Worm (Caenorhabditis elegans): Measurements from ENCODE around the gene unc-6.

Gene unc-6

DNA sequence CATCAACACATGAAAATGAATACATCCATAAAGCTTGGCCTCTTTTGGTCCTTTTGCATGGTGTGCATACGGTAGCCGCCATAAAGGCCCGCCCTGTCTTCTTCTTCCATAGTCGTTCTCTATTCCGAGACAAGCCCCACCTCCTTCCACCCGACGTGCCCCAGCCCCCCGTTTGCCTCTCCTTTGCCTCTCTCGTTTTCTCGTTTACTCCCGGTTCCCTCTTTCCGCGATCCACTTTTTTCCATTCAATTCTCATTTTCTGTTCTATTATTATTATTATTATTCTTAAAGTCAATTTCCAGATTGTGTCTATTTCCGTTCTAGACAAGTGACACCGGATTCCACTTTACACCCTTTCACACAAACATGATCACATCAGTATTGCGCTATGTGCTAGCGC, at the start of gene unc-6:
unc-6 (plus strand) TSS at position 301 of the 400 bp plus-strand sequence.
- TF ChIP-seq drap-1 (GFP tag; optimal IDR thresholded peaks at IDR 0.05) (no peak), zip-8 (tag; optimal IDR thresholded peaks at IDR 0.05) (no peak), bed-3 (GFP tag; optimal IDR thresholded peaks at IDR 0.05) (no peak), unc-120 (tag; optimal IDR thresholded peaks at IDR 0.05; ENCODE audit: poor library complexity, severe bottlenecking) (no peak), ceh-39 (tag; optimal IDR thresholded peaks at IDR 0.05) (no peak), mep-1 (tag; optimal IDR thresholded peaks at IDR 0.05) (no peak), ceh-83 (GFP tag; optimal IDR thresholded peaks at IDR 0.05) (no peak), ztf-11 (tag; optimal IDR thresholded peaks at IDR 0.05) (no peak)

- TF ChIP-seq unc-39 (tag; optimal IDR thresholded peaks at IDR 0.05) (no peak), nhr-237 (tag; optimal IDR thresholded peaks at IDR 0.05) (peak; percentile 70), cnd-1 (tag; optimal IDR thresholded peaks at IDR 0.05) (no peak), lsy-2 (tag; optimal IDR thresholded peaks at IDR 0.05) (peak; percentile 60), nhr-2 (tag; optimal IDR thresholded peaks at IDR 0.05) (peak; percentile 25), mep-1 (tag; optimal IDR thresholded peaks at IDR 0.05) (peak; percentile 96), M03D4.4 (tag; optimal IDR thresholded peaks at IDR 0.05) (no peak), sptf-1 (tag; optimal IDR thresholded peaks at IDR 0.05) (peak; percentile 10), lin-13 (tag; optimal IDR thresholded peaks at IDR 0.05) (peak; percentile 18), hlh-1 (tag; optimal IDR thresholded peaks at IDR 0.05) (peak; percentile 24), ces-1 (GFP tag; optimal IDR thresholded peaks at IDR 0.05) (peak; percentile 59), pha-4 (tag; optimal IDR thresholded peaks at IDR 0.05) (peak; percentile 32), ztf-11 (tag; optimal IDR thresholded peaks at IDR 0.05) (peak; percentile 42), nhr-76 (tag; optimal IDR thresholded peaks at IDR 0.05) (no peak), mab-5 (tag; optimal IDR thresholded peaks at IDR 0.05) (no peak), ceh-39 (tag; optimal IDR thresholded peaks at IDR 0.05) (peak; percentile 62), unc-62 (GFP tag; optimal IDR thresholded peaks at IDR 0.05) (peak; percentile 21)
These were observed 48.7 kb upstream of the unc-6 start, which contains the start of the genes glr-6 and asg-2 for ce11 chrX:6840670-6841308. Gene glr-6 (minus strand): TSS chrX:6840720. Gene asg-2 (plus strand): TSS chrX:6841258.

DNA sequence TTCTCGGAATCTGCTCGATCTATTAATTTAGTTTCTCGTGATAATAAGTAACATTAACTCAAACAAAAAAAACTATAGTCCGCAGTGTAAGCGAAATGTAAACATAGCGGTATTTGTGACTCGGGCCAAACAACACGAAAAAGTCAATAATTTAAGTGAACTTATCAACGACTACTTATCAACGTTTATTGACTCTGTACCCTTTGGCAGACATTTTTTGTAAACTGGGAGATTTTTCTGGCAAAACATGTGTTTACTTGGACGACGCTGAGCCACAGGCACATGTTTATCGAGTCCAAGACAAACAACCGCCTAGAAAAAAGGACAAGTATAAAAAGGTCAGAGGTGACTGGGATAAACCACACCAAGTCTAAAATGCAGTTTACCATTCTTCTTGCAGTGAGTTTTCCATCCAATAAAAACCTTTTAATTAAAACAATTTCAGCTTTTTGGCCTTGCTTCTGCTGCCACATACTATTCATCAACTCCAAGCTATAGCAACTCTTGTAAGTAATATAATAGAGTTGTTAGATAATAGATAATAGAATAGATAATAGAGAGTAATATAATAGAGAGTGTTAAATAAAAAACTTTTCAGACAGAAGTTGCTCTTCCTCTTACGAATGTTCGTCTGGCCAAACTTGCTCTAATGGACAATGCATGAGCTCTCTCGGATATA, 44.9 kb upstream of the unc-6 start, which contains the start of gene C53B7.3:
C53B7.3 (plus strand) TSS at position 362 of the 679 bp plus-strand sequence.
- TF ChIP-seq pha-4 (tag; optimal IDR thresholded peaks at IDR 0.05) (peak; percentile 4), flh-1 (GFP tag; optimal IDR thresholded peaks at IDR 0.05) (no peak)

- TF ChIP-seq unc-120 (tag; optimal IDR thresholded peaks at IDR 0.05; ENCODE audit: poor library complexity, severe bottlenecking) = no peak
- no peak for TF ChIP-seq ceh-43 (GFP tag; optimal IDR thresholded peaks at IDR 0.05)
- no peak for TF ChIP-seq mab-5 (tag; optimal IDR thresholded peaks at IDR 0.05)
These were observed 43.5 kb upstream of the unc-6 start, which contains the start of gene C53B7.2 for ce11 chrX:6845934-6846333. Gene C53B7.2 (plus strand): TSS chrX:6846234.

DNA sequence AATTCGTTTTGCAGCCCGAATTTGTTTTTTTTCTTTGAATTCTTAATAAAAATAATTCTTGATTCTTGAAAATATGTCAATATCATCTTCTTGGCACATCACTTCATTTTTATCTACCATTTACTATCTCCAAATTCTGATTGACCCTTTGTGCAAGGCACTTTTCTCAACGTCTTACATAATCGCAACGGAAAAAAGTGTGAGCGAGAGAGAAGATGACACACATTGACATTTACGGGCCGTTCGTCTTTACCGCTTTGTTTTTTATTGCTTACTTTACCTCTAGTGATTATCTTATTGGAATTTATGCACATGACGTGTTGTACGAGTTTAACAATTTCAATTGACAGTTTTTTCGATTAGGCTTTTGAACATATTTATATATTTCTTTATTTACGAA, 40.9 kb upstream of the unc-6 start:
- TF ChIP-seq mls-2 (tag; optimal IDR thresholded peaks at IDR 0.05) = no peak

DNA sequence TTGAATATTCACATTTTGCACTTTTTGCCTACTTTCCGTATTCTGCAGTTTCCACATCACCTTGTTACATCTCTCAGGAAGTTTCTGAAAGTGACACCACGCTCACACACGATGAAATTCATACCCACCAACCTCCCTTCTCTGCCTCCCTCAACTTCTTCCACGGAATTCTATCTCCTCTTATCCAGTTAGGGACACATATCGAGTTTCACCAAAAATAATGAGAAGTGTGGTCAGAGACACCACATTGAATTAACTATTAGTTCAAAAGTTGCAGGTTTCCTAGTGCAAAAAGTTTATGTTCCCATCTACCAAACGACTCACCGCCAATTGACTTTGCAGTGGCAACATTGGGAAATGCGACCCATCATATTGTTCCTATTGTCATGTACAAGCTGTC, 39.1 kb upstream of the unc-6 start:
- TF ChIP-seq ces-1 (GFP tag; optimal IDR thresholded peaks at IDR 0.05) (peak; percentile 38), lin-13 (tag; optimal IDR thresholded peaks at IDR 0.05) (no peak)

- TF ChIP-seq zip-8 (tag; optimal IDR thresholded peaks at IDR 0.05) (no peak), nhr-2 (tag; optimal IDR thresholded peaks at IDR 0.05) (no peak), ztf-11 (tag; optimal IDR thresholded peaks at IDR 0.05) (no peak), ceh-43 (GFP tag; optimal IDR thresholded peaks at IDR 0.05) (no peak)
These were observed 36.2 kb upstream of the unc-6 start, which contains the start of gene rig-3 for ce11 chrX:6853318-6853717. Gene rig-3 (plus strand): TSS chrX:6853618.
